Worm (Caenorhabditis elegans) whole organism, late embryonic: ENCODE results near the gene nstp-5.
A peak's percentile ranks its signal among the peaks of the same experiment; 100 is the strongest.

Experiments used
- ceh-31 ChIP-seq: sonication (generic microtip); optimal IDR thresholded peaks from 2 replicates; lab custom pipeline; 2016; ENCODE audit warnings: missing genetic modification characterization, missing compliant biosample characterization
- nhr-11 ChIP-seq: fragments of 150-350 bp; optimal IDR thresholded peaks from 2 replicates; lab custom pipeline; 2014; ENCODE audit warnings: missing biosample characterization, missing genetic modification characterization
- pha-4 ChIP-seq: fragments of 150-350 bp; optimal IDR thresholded peaks from 2 replicates; lab custom pipeline; 2018; ENCODE audit warnings: missing biosample characterization, missing genetic modification reagents, missing genetic modification characterization
- zip-5 ChIP-seq: sonication (generic microtip); optimal IDR thresholded peaks from 2 replicates; lab custom pipeline; 2016; ENCODE audit warnings: missing genetic modification characterization, missing compliant biosample characterization

ce11 chrIV:12836208-12836607 lies 19.1 kb upstream of the nstp-5 start, which contains the start of gene M02B1.3:
- TF ChIP-seq ceh-31 (tag; lab: Kevin White, UChicago) (peak; percentile 9), nhr-11 (tag; lab: Kevin White, UChicago) (no peak), pha-4 (tag; lab: Kevin White, UChicago) (no peak), zip-5 (tag; lab: Kevin White, UChicago) (no peak)
